Worm (Caenorhabditis elegans): ENCODE data around the gene dnj-7.

DNA sequence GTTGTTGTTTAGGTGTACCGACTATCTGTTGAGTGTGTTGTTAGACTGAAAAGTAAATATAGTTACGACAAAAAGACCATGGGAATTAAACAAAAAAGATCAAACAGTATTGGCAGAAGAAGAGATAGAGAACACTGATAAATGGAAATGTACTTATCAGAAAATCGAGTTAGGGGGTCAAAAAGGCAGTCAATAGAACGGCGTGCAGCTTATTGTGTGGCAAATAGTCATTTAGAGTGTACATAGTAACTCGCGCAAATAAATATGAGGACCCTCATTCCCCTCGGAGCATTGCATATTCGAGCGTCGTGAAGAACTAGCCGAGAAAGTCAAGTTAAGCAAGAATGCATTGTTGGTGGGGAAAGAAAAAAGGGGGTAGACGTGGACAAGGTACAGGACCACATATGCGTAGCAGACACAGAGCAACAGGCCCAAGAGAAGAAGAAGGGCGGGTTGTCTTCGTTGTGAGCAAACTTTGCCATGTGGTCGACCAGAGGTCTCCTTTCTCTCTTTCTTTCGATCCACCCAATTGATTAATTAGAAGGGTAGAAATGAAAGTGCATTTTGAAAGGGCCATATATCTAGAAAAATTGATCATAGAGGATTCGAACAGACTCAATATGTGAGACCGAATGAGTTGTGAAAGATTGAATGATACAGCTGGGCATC lies 43.0 kb upstream of the dnj-7 start, which contains the start of gene lam-2:
- TF ChIP-seq ref-1 (GFP tag; conservative IDR thresholded peaks at IDR 0.05) (no peak), tab-1 (GFP tag; IDR thresholded peaks at IDR 0.05) (no peak), klf-2 (GFP tag; conservative IDR thresholded peaks at IDR 0.05) (no peak), cog-1 (tag; optimal IDR thresholded peaks at IDR 0.05) (no peak), med-1 (GFP tag; optimal IDR thresholded peaks at IDR 0.05; ENCODE audit: insufficient read depth) (no peak), flt-1 (GFP tag; IDR thresholded peaks at IDR 0.05) (peak; percentile 62; the same call in 1 of the 2 replicates)
